Fruit fly (Drosophila melanogaster): ENCODE measurements around the gene Muc12Ea.
A peak's percentile ranks its signal among the peaks of the same experiment; 100 is the strongest.

Muc12Ea gene

DNA sequence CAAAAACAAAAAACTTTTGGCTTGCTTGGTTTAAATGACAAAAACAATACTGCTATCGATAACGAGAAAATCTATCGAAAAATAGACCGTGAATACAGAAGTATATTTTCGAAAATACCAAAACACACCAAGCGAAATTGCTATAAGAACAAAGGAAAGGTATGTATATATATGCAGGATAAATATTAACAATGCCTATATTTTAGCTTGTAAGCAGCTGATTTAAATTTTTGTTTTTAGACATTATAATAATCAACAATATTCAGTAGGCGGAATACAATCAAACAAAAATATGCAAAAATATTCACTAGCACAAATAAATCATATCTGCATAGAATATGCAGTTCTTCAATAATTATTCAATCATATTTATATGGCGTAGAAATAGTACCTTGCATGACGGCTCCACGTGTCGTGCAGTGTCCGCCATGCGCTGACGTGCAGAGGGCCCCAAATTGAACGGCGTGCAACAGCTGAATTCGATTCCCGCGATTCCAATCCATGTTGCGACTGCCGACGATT, 39.6 kb upstream of the Muc12Ea start, which contains the start of the genes Fbxl4 and Dus2 (continued):
- TF ChIP-seq B-H1 (GFP tag; IDR thresholded peaks at IDR 0.05): peak; percentile 79
- peak; percentile 66 for TF ChIP-seq Elba2 (GFP tag; optimal IDR thresholded peaks at IDR 0.05)
- no peak for TF ChIP-seq hth (optimal IDR thresholded peaks at IDR 0.05)
- peak; percentile 93 for TF ChIP-seq sob (GFP tag; IDR thresholded peaks at IDR 0.05)
- TF ChIP-seq Poxn (GFP tag; IDR thresholded peaks at IDR 0.05): peak; percentile 68
- no peak for TF ChIP-seq D (optimal IDR thresholded peaks at IDR 0.05)
- TF ChIP-seq D (GFP tag; optimal IDR thresholded peaks at IDR 0.05): peak; percentile 87
- TF ChIP-seq emc (GFP tag; optimal IDR thresholded peaks at IDR 0.05): peak; percentile 61
- peak; percentile 96 for TF ChIP-seq slbo (GFP tag; IDR thresholded peaks at IDR 0.05)
- 0 out of 2 replicates have a peak, but pooled peaks have one; percentile 18 for TF ChIP-seq Scr (GFP tag; IDR thresholded peaks at IDR 0.05; ENCODE audit: partially characterized antibody)
- peak; percentile 91 for TF ChIP-seq H2.0 (GFP tag; IDR thresholded peaks at IDR 0.05)
- peak; percentile 46 for TF ChIP-seq CG8290 (GFP tag; optimal IDR thresholded peaks at IDR 0.05)
- TF ChIP-seq CG8290 (tag; optimal IDR thresholded peaks at IDR 0.05): peak; percentile 78 to 94
- peak; percentile 66 for TF ChIP-seq Hand (GFP tag; optimal IDR thresholded peaks at IDR 0.05)
- peak; percentile 94 for TF ChIP-seq CG2678 (tag; optimal IDR thresholded peaks at IDR 0.05)
- peak; percentile 62; the same call in 2 of the 3 replicates for TF ChIP-seq CG14860 (GFP tag; IDR thresholded peaks at IDR 0.05; ENCODE audit: partially characterized antibody)
- TF ChIP-seq Ptx1 (GFP tag; IDR thresholded peaks at IDR 0.05): peak; percentile 94
- peak; percentile 94 for TF ChIP-seq NFAT (GFP tag; IDR thresholded peaks at IDR 0.05)
- peak; percentile 75 for TF ChIP-seq CG8359 (GFP tag; optimal IDR thresholded peaks at IDR 0.05; ENCODE audit: borderline replicate concordance)
- peak; percentile 77 for TF ChIP-seq CG17802 (tag; optimal IDR thresholded peaks at IDR 0.05)
- TF ChIP-seq twi (tag; optimal IDR thresholded peaks at IDR 0.05): peak; percentile 83
- peak; percentile 88 for TF ChIP-seq CG14014 (GFP tag; IDR thresholded peaks at IDR 0.05)
- TF ChIP-seq cg (GFP tag; optimal IDR thresholded peaks at IDR 0.05): no peak
- TF ChIP-seq Trl (optimal IDR thresholded peaks at IDR 0.05): no peak
- TF ChIP-seq Trl (GFP tag; optimal IDR thresholded peaks at IDR 0.05): peak; percentile 94
- TF ChIP-seq Dref (GFP tag; IDR thresholded peaks at IDR 0.05): peak; percentile 52
- TF ChIP-seq ham (GFP tag; IDR thresholded peaks at IDR 0.05): peak; percentile 56; the same call in 1 of the 2 replicates
- peak; percentile 88 for TF ChIP-seq gce (GFP tag; IDR thresholded peaks at IDR 0.05)
- TF ChIP-seq B-H2 (GFP tag; optimal IDR thresholded peaks at IDR 0.05): peak; percentile 88
- TF ChIP-seq sima (GFP tag; optimal IDR thresholded peaks at IDR 0.05): peak; percentile 73
- TF ChIP-seq CG12299 (tag; optimal IDR thresholded peaks at IDR 0.05): peak; percentile 76
- peak; percentile 85 for TF ChIP-seq ssp (GFP tag; IDR thresholded peaks at IDR 0.05)
- TF ChIP-seq CG14667 (GFP tag; IDR thresholded peaks at IDR 0.05): peak; percentile 90
- peak; percentile 90 for TF ChIP-seq CG7372 (GFP tag; IDR thresholded peaks at IDR 0.05)
- peak; percentile 87 for TF ChIP-seq CG31441 (GFP tag; IDR thresholded peaks at IDR 0.05)
- peak; percentile 23 for TF ChIP-seq CG14965 (GFP tag; optimal IDR thresholded peaks at IDR 0.05; ENCODE audit: borderline replicate concordance)
- peak; percentile 91 for TF ChIP-seq Sox102F (GFP tag; optimal IDR thresholded peaks at IDR 0.05)
- no peak for TF ChIP-seq CG8478 (optimal IDR thresholded peaks at IDR 0.05)
- no peak for TF ChIP-seq usp (GFP tag; optimal IDR thresholded peaks at IDR 0.05)
- TF ChIP-seq CG4730 (GFP tag; IDR thresholded peaks at IDR 0.05): peak; percentile 87
- peak; percentile 84 for TF ChIP-seq vfl (GFP tag; optimal IDR thresholded peaks at IDR 0.05)
- no peak for TF ChIP-seq cad (GFP tag; optimal IDR thresholded peaks at IDR 0.05)
- peak; percentile 87 for TF ChIP-seq CG12744 (GFP tag; optimal IDR thresholded peaks at IDR 0.05)
- no peak for TF ChIP-seq nerfin-2 (GFP tag; IDR thresholded peaks at IDR 0.05; ENCODE audit: partially characterized antibody)
- peak; percentile 42 for TF ChIP-seq stwl (tag; optimal IDR thresholded peaks at IDR 0.05)
- no peak for TF ChIP-seq CG15479 (GFP tag; optimal IDR thresholded peaks at IDR 0.05)
- peak; percentile 79 for TF ChIP-seq Drgx (GFP tag; IDR thresholded peaks at IDR 0.05)
- peak; percentile 96 for TF ChIP-seq CG15696 (tag; optimal IDR thresholded peaks at IDR 0.05)
- TF ChIP-seq dpn (GFP tag; optimal IDR thresholded peaks at IDR 0.05): peak; percentile 92
- peak; percentile 84 for TF ChIP-seq Dek (tag; optimal IDR thresholded peaks at IDR 0.05)
- TF ChIP-seq bcd (GFP tag; optimal IDR thresholded peaks at IDR 0.05): peak; percentile 93
- peak; percentile 88 for TF ChIP-seq wdn (GFP tag; IDR thresholded peaks at IDR 0.05)
- peak; percentile 77 for TF ChIP-seq CG11398 (GFP tag; optimal IDR thresholded peaks at IDR 0.05)

All from whole organism, embryonic.